Worm (Caenorhabditis elegans) whole organism, L1 larva: ENCODE measurements around the gene srlf-33.

Experiments used
- isw-1 ChIP-seq: fragments of 200-800 bp; sonication (Bioruptor generic); IDR thresholded peaks from 2 replicates; pipeline ENCODE4 v1.3.6; 2022; ENCODE audit warnings: missing genetic modification characterization, missing compliant biosample characterization
- lsy-2 ChIP-seq, 2 experiments: fragments of 150-350 bp; optimal IDR thresholded peaks; 2 replicates each; lab custom pipeline; 2014; ENCODE audit warnings: missing biosample characterization in 2 of 2, missing genetic modification characterization in 2 of 2
- mep-1 ChIP-seq: fragments of 150-350 bp; optimal IDR thresholded peaks from 2 replicates; lab custom pipeline; 2014; ENCODE audit warnings: missing biosample characterization, missing genetic modification characterization
- ztf-4 ChIP-seq: fragments of 150-350 bp; optimal IDR thresholded peaks from 2 replicates; lab custom pipeline; 2014; ENCODE audit warnings: missing biosample characterization, missing genetic modification characterization

DNA sequence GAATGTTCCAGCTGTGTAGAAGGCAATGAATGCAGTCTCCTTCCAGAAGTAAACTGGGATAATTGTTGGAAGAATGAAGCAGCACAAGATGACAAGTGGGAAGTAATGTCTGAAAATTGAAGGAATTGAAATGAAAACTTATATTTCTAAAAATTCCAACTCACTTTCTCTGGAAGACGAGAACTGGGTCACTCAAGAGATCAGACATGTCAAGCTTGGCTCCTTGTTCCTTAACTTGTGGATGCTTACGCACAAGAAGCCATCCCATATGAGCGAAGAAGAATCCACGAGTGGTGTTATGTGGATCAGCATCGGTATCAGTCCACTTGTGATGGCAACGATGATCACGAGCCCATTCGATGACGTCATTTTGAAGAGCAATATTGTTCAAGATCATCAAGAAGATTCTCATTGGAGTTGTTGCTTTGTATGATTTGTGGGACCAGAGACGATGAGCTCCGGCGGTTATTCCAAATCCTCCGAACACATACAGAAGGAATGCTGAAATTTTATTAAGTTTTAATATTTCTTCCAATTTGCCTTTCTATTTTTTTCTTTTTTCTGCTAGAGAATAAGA lies 10.9 kb downstream of the srlf-33 start:
- TF ChIP-seq ztf-4 (no peak), mep-1 (tag; lab: Kevin White, UChicago) (no peak), lsy-2 (tag; optimal IDR thresholded peaks at IDR 0.05; lab: Kevin White, UChicago) (no peak), isw-1 (no peak)
